Fruit fly (Drosophila melanogaster) whole organism, embryonic: ENCODE measurements around the gene PlexA.

ENCODE experiments used
- Atf3 ChIP-seq: fragments of 200-800 bp; sonication (Bioruptor generic); optimal IDR thresholded peaks from 3 replicates; lab custom pipeline; 2016; ENCODE audit warnings: missing biosample characterization, missing genetic modification characterization
- BEAF-32 ChIP-seq: fragments of 200-800 bp; sonication (Bioruptor generic); optimal IDR thresholded peaks from 3 replicates; lab custom pipeline; 2017; ENCODE audit warnings: missing biosample characterization, missing genetic modification characterization, mild to moderate bottlenecking, moderate library complexity, missing genetic modification reagents
- Bteb2 ChIP-seq: fragments of 200-800 bp; sonication (Bioruptor generic); optimal IDR thresholded peaks from 2 replicates; lab custom pipeline; 2016; ENCODE audit warnings: missing biosample characterization, missing genetic modification characterization
- CG10147 ChIP-seq: fragments of 200-800 bp; sonication (Bioruptor generic); optimal IDR thresholded peaks from 2 replicates; lab custom pipeline; 2019; ENCODE audit warnings: missing biosample characterization, mild to moderate bottlenecking, missing genetic modification characterization, moderate library complexity
- CG10274 ChIP-seq: fragments of 200-800 bp; sonication (Bioruptor generic); optimal IDR thresholded peaks from 3 replicates; lab custom pipeline; 2017; ENCODE audit warnings: missing biosample characterization, mild to moderate bottlenecking, missing genetic modification characterization
- CG10321 ChIP-seq: fragments of 200-800 bp; sonication (Bioruptor generic); IDR thresholded peaks from 2 replicates; pipeline ENCODE4 v1.3.6; 2022; ENCODE audit warnings: missing biosample characterization, missing genetic modification characterization
- CG12104 ChIP-seq: fragments of 200-800 bp; sonication (Bioruptor generic); optimal IDR thresholded peaks from 3 replicates; lab custom pipeline; 2016; ENCODE audit warnings: missing biosample characterization, missing genetic modification characterization
- CG12236 ChIP-seq: fragments of 200-800 bp; sonication (Bioruptor generic); optimal IDR thresholded peaks from 2 replicates; lab custom pipeline; 2016; ENCODE audit warnings: missing biosample characterization, missing genetic modification characterization
- CG12299 ChIP-seq: fragments of 200-800 bp; sonication (Bioruptor generic); optimal IDR thresholded peaks from 2 replicates; lab custom pipeline; 2018; ENCODE audit warnings: missing biosample characterization, mild to moderate bottlenecking, missing genetic modification characterization
- CG12942 ChIP-seq: fragments of 200-800 bp; sonication (Bioruptor generic); optimal IDR thresholded peaks from 3 replicates; lab custom pipeline; 2016; ENCODE audit warnings: missing biosample characterization, missing genetic modification characterization
- CG14441 ChIP-seq: fragments of 200-800 bp; sonication (Bioruptor generic); IDR thresholded peaks from 2 replicates; pipeline ENCODE4 v1.3.6; 2022; ENCODE audit warnings: missing biosample characterization, missing genetic modification characterization
- CG17328 ChIP-seq: fragments of 200-800 bp; sonication (Bioruptor generic); IDR thresholded peaks from 2 replicates; pipeline ENCODE4 v1.3.6; 2022; ENCODE audit warnings: missing biosample characterization, missing genetic modification characterization
- CG18011 ChIP-seq: fragments of 200-800 bp; sonication (Bioruptor generic); optimal IDR thresholded peaks from 2 replicates; lab custom pipeline; 2017; ENCODE audit warnings: missing biosample characterization, missing genetic modification characterization, mild to moderate bottlenecking, moderate library complexity, missing genotype
- CG2202 ChIP-seq: fragments of 200-800 bp; sonication (Bioruptor generic); optimal IDR thresholded peaks from 2 replicates; lab custom pipeline; 2018; ENCODE audit warnings: missing biosample characterization, mild to moderate bottlenecking, missing genetic modification characterization
- CG31441 ChIP-seq: fragments of 200-800 bp; sonication (Bioruptor generic); IDR thresholded peaks from 2 replicates; pipeline ENCODE4 v1.3.6; 2022; ENCODE audit warnings: missing biosample characterization, missing genetic modification characterization
- CG33557 ChIP-seq: fragments of 200-800 bp; sonication (Bioruptor generic); optimal IDR thresholded peaks from 2 replicates; lab custom pipeline; 2019; ENCODE audit warnings: missing biosample characterization, mild to moderate bottlenecking, missing genetic modification characterization, moderate library complexity
- CG34224 ChIP-seq: fragments of 200-800 bp; sonication (Bioruptor generic); IDR thresholded peaks from 3 replicates; pipeline ENCODE4 v1.3.6; 2022; ENCODE audit warnings: missing biosample characterization, missing genetic modification characterization; ENCODE audit not compliant: partially characterized antibody
- CG6689 ChIP-seq: fragments of 200-800 bp; sonication (Bioruptor generic); IDR thresholded peaks from 2 replicates; pipeline ENCODE4 v1.3.6; 2022; ENCODE audit warnings: missing biosample characterization, missing genetic modification characterization
- CG8765 ChIP-seq: fragments of 200-800 bp; sonication (Bioruptor generic); IDR thresholded peaks from 2 replicates; pipeline ENCODE4 v1.3.6; 2022; ENCODE audit warnings: missing biosample characterization, missing genetic modification characterization
- CG9609 ChIP-seq: fragments of 200-800 bp; sonication (Bioruptor generic); optimal IDR thresholded peaks from 3 replicates; lab custom pipeline; 2016; ENCODE audit warnings: missing biosample characterization, missing genetic modification characterization
- Doc3 ChIP-seq: fragments of 200-800 bp; sonication (Bioruptor generic); IDR thresholded peaks from 3 replicates; pipeline ENCODE4 v1.3.6; 2022; ENCODE audit warnings: missing biosample characterization, missing genetic modification characterization; ENCODE audit not compliant: partially characterized antibody
- E2f2 ChIP-seq: fragments of 200-800 bp; sonication (Bioruptor generic); IDR thresholded peaks from 2 replicates; pipeline ENCODE4 v1.3.6; 2022; ENCODE audit warnings: missing biosample characterization, missing genetic modification characterization
- Ets97D ChIP-seq: fragments of 200-800 bp; sonication (Bioruptor generic); optimal IDR thresholded peaks from 3 replicates; lab custom pipeline; 2016; ENCODE audit warnings: missing biosample characterization, missing genetic modification characterization
- Hey ChIP-seq: fragments of 200-800 bp; sonication (Bioruptor generic); optimal IDR thresholded peaks from 3 replicates; lab custom pipeline; 2018; ENCODE audit warnings: missing biosample characterization, mild to moderate bottlenecking, missing genetic modification characterization
- HmgZ ChIP-seq: fragments of 200-800 bp; sonication (Bioruptor generic); optimal IDR thresholded peaks from 2 replicates; lab custom pipeline; 2018; ENCODE audit warnings: missing biosample characterization, mild to moderate bottlenecking, missing genetic modification characterization
- Mad ChIP-seq: fragments of 200-800 bp; sonication (Bioruptor generic); optimal IDR thresholded peaks from 2 replicates; lab custom pipeline; 2016; ENCODE audit warnings: missing biosample characterization, missing genetic modification characterization
- Med ChIP-seq: fragments of 200-800 bp; sonication (Bioruptor generic); peaks from one replicate; lab custom pipeline; 2016; ENCODE audit warnings: missing biosample characterization, missing genetic modification characterization, mild to moderate bottlenecking, inconsistent platforms, moderate library complexity
- Myb ChIP-seq: fragments of 200-800 bp; sonication (Bioruptor generic); optimal IDR thresholded peaks from 2 replicates; lab custom pipeline; 2016; ENCODE audit warnings: missing biosample characterization, missing genetic modification characterization
- Optix ChIP-seq: fragments of 200-800 bp; sonication (Bioruptor generic); IDR thresholded peaks from 3 replicates; pipeline ENCODE4 v1.3.6; 2022; ENCODE audit warnings: missing biosample characterization, missing genetic modification characterization
- Sox102F ChIP-seq: fragments of 200-800 bp; sonication (Bioruptor generic); optimal IDR thresholded peaks from 2 replicates; lab custom pipeline; 2018; ENCODE audit warnings: missing biosample characterization, mild to moderate bottlenecking, missing genetic modification characterization, moderate library complexity
- ara ChIP-seq: fragments of 200-800 bp; sonication (Bioruptor generic); IDR thresholded peaks from 2 replicates; pipeline ENCODE4 v1.3.6; 2022; ENCODE audit warnings: missing biosample characterization, missing genetic modification characterization
- bsh ChIP-seq, 2 experiments: fragments of 200-800 bp; sonication (Bioruptor generic); optimal IDR thresholded peaks; 2 replicates each; lab custom pipeline; 2017 to 2018; ENCODE audit warnings: mild to moderate bottlenecking in 2 of 2, missing biosample characterization in 2 of 2, missing genetic modification characterization in 2 of 2, moderate library complexity in 1 of 2
- btn ChIP-seq: fragments of 200-800 bp; sonication (Bioruptor generic); optimal IDR thresholded peaks from 2 replicates; lab custom pipeline; 2016; ENCODE audit warnings: missing biosample characterization, missing genetic modification characterization
- cato ChIP-seq: fragments of 200-800 bp; sonication (Bioruptor generic); optimal IDR thresholded peaks from 2 replicates; lab custom pipeline; 2016; ENCODE audit warnings: missing biosample characterization, missing genetic modification characterization, borderline replicate concordance
- chinmo ChIP-seq: fragments of 200-800 bp; sonication (Bioruptor generic); IDR thresholded peaks from 4 replicates; pipeline ENCODE4 v1.3.6; 2022; ENCODE audit warnings: missing biosample characterization, missing genetic modification characterization; ENCODE audit not compliant: partially characterized antibody
- corto ChIP-seq: fragments of 200-800 bp; sonication (Bioruptor generic); optimal IDR thresholded peaks from 2 replicates; lab custom pipeline; 2016; ENCODE audit warnings: missing biosample characterization, mild to moderate bottlenecking, missing genetic modification characterization, moderate library complexity
- dimm ChIP-seq: fragments of 200-800 bp; sonication (Bioruptor generic); IDR thresholded peaks from 2 replicates; pipeline ENCODE4 v1.3.6; 2022; ENCODE audit warnings: missing biosample characterization, missing genetic modification characterization
- psq ChIP-seq: fragments of 200-800 bp; sonication (Bioruptor generic); optimal IDR thresholded peaks from 2 replicates; lab custom pipeline; 2017; ENCODE audit warnings: missing biosample characterization, missing genetic modification characterization
- pum ChIP-seq: fragments of 200-800 bp; sonication (Bioruptor generic); optimal IDR thresholded peaks from 2 replicates; lab custom pipeline; 2016; ENCODE audit warnings: missing biosample characterization, missing genetic modification characterization
- ranshi ChIP-seq: fragments of 200-800 bp; sonication (Bioruptor generic); IDR thresholded peaks from 2 replicates; pipeline ENCODE4 v1.3.6; 2022; ENCODE audit warnings: missing biosample characterization, missing genetic modification characterization
- sc ChIP-seq, 3 experiments: fragments of >200 bp in 2 of 3; fragments of 200-800 bp in 1 of 3; sonication (Bioruptor generic) in 1 of 3; optimal IDR thresholded peaks; 2 replicates in 2 of 3; 3 replicates in 1 of 3; lab custom pipeline; 2017; ENCODE audit warnings: mild to moderate bottlenecking in 1 of 3, missing biosample characterization in 1 of 3, missing genetic modification characterization in 1 of 3, missing genetic modification reagents in 1 of 3
- so ChIP-seq: fragments of 200-800 bp; sonication (Bioruptor generic); IDR thresholded peaks from 3 replicates; pipeline ENCODE4 v1.3.6; 2022; ENCODE audit warnings: missing biosample characterization, missing genetic modification characterization
- tgo ChIP-seq: fragments of 200-800 bp; sonication (Bioruptor generic); IDR thresholded peaks from 3 replicates; pipeline ENCODE4 v1.3.6; 2022; ENCODE audit warnings: missing biosample characterization, missing genetic modification characterization
- tll ChIP-seq, 2 experiments: fragments of 200-800 bp in 1 of 2; fragments of >200 bp in 1 of 2; sonication (Bioruptor generic) in 1 of 2; optimal IDR thresholded peaks; 2 replicates each; lab custom pipeline; 2017 to 2019; ENCODE audit warnings: missing biosample characterization in 2 of 2, missing genetic modification characterization in 2 of 2, mild to moderate bottlenecking in 1 of 2, moderate library complexity in 1 of 2
- tna ChIP-seq: fragments of 200-800 bp; sonication (Bioruptor generic); IDR thresholded peaks from 2 replicates; pipeline ENCODE4 v1.3.6; 2022; ENCODE audit warnings: missing biosample characterization, missing genetic modification characterization; ENCODE audit not compliant: partially characterized antibody
- usp ChIP-seq: fragments of >200 bp; optimal IDR thresholded peaks from 2 replicates; lab custom pipeline; 2017; ENCODE audit warnings: missing biosample characterization, missing genetic modification characterization
- zen ChIP-seq: fragments of 200-800 bp; sonication (Bioruptor generic); optimal IDR thresholded peaks from 3 replicates; lab custom pipeline; 2018; ENCODE audit warnings: missing biosample characterization, mild to moderate bottlenecking, missing genetic modification characterization, moderate library complexity

PlexA gene

DNA sequence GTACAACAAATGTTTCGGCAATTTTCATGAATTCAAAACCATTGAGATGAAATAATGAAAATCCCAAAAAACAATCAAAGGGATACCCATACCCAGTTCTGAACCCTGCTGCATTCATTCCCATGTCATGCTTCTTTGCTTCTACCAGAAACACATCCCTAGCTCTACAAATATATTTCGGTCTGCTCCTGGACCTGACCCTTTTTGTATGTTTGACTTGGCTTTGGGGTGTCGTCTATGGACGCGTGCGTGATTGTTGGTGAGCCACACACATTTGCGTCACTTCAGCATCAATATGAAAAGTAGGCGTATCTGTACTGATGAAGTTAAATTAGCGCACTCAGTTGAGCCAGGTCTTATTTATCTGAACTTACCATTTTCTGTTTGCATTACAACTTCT lies 42.1 kb downstream of the PlexA start (continued):
- TF ChIP-seq CG12942 (GFP tag; lab: Kevin White, UChicago) = no peak

DNA sequence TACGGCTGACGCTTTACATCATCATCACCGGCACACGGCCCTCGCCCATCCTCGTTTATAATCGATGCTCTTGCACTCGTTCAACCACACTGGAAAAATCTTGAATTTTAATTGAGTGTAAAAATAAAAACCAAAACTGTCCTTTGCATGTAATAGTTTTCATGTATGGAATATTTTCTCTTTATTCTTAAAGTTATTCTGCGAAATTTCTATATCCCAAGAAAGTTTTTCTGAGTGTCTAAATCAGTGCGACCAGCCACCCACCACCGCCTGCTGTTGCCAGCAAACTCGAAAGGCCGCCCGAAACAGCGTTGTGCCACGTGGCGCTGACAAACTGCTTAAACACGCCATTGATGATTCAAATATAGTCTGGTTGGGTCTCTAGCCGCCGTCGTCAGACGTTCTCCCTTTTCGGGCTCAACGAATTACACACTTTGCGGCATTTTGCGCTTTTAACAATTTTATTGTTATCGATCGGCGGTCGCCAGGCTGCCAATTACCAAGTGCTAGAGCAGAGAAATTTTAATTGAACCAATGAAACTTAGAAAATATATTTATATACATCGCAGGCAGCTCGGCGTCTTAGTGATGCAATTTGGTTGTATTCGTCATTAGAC lies 44.0 kb downstream of the PlexA start:
- no peak for TF ChIP-seq tna (GFP tag; lab: Robert Waterston, UW)
- TF ChIP-seq Doc3 (GFP tag; lab: Robert Waterston, UW) = no peak
- TF ChIP-seq pum = peak; percentile 63
- TF ChIP-seq E2f2 (GFP tag; lab: Robert Waterston, UW) = peak; percentile 48; the same call in 1 of the 2 replicates
- no peak for TF ChIP-seq CG10321 (GFP tag; lab: Robert Waterston, UW)
- no peak for TF ChIP-seq tll (GFP tag; optimal IDR thresholded peaks at IDR 0.05; lab: Kevin White, UChicago)
- TF ChIP-seq chinmo = 0 out of 4 replicates have a peak, but pooled peaks have one; percentile 20
- no peak for TF ChIP-seq CG18011 (GFP tag; lab: Kevin White, UChicago)
- TF ChIP-seq ara (GFP tag; lab: Robert Waterston, UW) = no peak; the same call in 1 of the 2 replicates
- peak; percentile 39 for TF ChIP-seq Ets97D (GFP tag; lab: Kevin White, UChicago)
- TF ChIP-seq BEAF-32 (GFP tag; lab: Kevin White, UChicago) = no peak
- no peak for TF ChIP-seq CG12104 (GFP tag; lab: Kevin White, UChicago)
- peak; percentile 55 for TF ChIP-seq CG2202 (tag; lab: Kevin White, UChicago)
- no peak for TF ChIP-seq CG8765 (GFP tag; lab: Robert Waterston, UW)
- peak; percentile 40 for TF ChIP-seq CG10147 (GFP tag; lab: Kevin White, UChicago)
- TF ChIP-seq btn (GFP tag; lab: Kevin White, UChicago) = peak; percentile 39
- peak; percentile 55 for TF ChIP-seq Atf3
- peak; percentile 30 for TF ChIP-seq CG33557 (GFP tag; lab: Kevin White, UChicago)
- no peak; the same call in 1 of the 2 replicates for TF ChIP-seq ranshi
- no peak; the same call in 1 of the 2 replicates for TF ChIP-seq CG6689 (GFP tag; lab: Robert Waterston, UW)
- peak; percentile 91 for TF ChIP-seq Med (GFP tag; lab: Kevin White, UChicago)
- peak; percentile 42 for TF ChIP-seq CG12299 (tag; lab: Kevin White, UChicago)
- TF ChIP-seq Mad (GFP tag; lab: Kevin White, UChicago) = peak; percentile 41
- no peak; the same call in 2 of the 3 replicates for TF ChIP-seq Optix (GFP tag; lab: Robert Waterston, UW)
- peak; percentile 14 for TF ChIP-seq psq (GFP tag; lab: Kevin White, UChicago)
- no peak for TF ChIP-seq dimm
- TF ChIP-seq so (GFP tag; lab: Robert Waterston, UW) = no peak
- TF ChIP-seq Bteb2 = peak; percentile 52
- TF ChIP-seq HmgZ (tag; lab: Kevin White, UChicago) = peak; percentile 50
- peak; percentile 76 for TF ChIP-seq CG31441 (GFP tag; lab: Robert Waterston, UW)
- TF ChIP-seq CG17328 (GFP tag; lab: Robert Waterston, UW) = peak; percentile 90
- TF ChIP-seq Sox102F (GFP tag; lab: Kevin White, UChicago) = no peak
- no peak for TF ChIP-seq cato (GFP tag; lab: Kevin White, UChicago)
- no peak; the same call in 1 of the 2 replicates for TF ChIP-seq CG14441 (GFP tag; lab: Robert Waterston, UW)
- no peak for TF ChIP-seq sc (optimal IDR thresholded peaks at IDR 0.05; lab: Kevin White, UChicago)
- TF ChIP-seq sc (GFP tag; optimal IDR thresholded peaks at IDR 0.05; lab: Kevin White, UChicago) = peak; percentile 72
- peak; percentile 4 for TF ChIP-seq zen (tag; lab: Kevin White, UChicago)
- TF ChIP-seq CG12236 (GFP tag; lab: Kevin White, UChicago) = peak; percentile 10
- peak; percentile 78 for TF ChIP-seq tgo
- TF ChIP-seq corto = no peak
- no peak for TF ChIP-seq usp (GFP tag; lab: Kevin White, UChicago)
- peak in 1 of 2 experiments; percentile 91 for TF ChIP-seq bsh (GFP tag; optimal IDR thresholded peaks at IDR 0.05; lab: Kevin White, UChicago)
- TF ChIP-seq CG10274 (GFP tag; lab: Kevin White, UChicago) = no peak
- no peak for TF ChIP-seq CG34224 (GFP tag; lab: Robert Waterston, UW)
- TF ChIP-seq Myb (GFP tag; lab: Kevin White, UChicago) = peak; percentile 45
- TF ChIP-seq Hey = peak; percentile 100
- peak; percentile 55 for TF ChIP-seq CG9609 (GFP tag; lab: Kevin White, UChicago)
